Worm (Caenorhabditis elegans) whole organism, L1 larva: ENCODE results near the gene pola-1.

ENCODE experiments used
- C04F5.9 ChIP-seq: sonication (generic microtip); optimal IDR thresholded peaks from 2 replicates; lab custom pipeline; 2016; ENCODE audit warnings: missing genetic modification characterization, missing compliant biosample characterization
- C16A3.4 ChIP-seq: fragments of 150-350 bp; optimal IDR thresholded peaks from 2 replicates; lab custom pipeline; 2014; ENCODE audit warnings: missing biosample characterization, missing genetic modification characterization
- F16B12.6 ChIP-seq: fragments of 150-350 bp; optimal IDR thresholded peaks from 2 replicates; lab custom pipeline; 2014; ENCODE audit warnings: missing biosample characterization, missing genetic modification characterization
- aha-1 ChIP-seq: fragments of 150-350 bp; optimal IDR thresholded peaks from 2 replicates; lab custom pipeline; 2014; ENCODE audit warnings: missing biosample characterization, missing genetic modification characterization
- alr-1 ChIP-seq: fragments of 200-800 bp; sonication (Bioruptor generic); optimal IDR thresholded peaks from 2 replicates; lab custom pipeline; 2018; ENCODE audit warnings: borderline replicate concordance, mild to moderate bottlenecking, missing genetic modification characterization, missing compliant biosample characterization
- aly-2 ChIP-seq: fragments of 150-350 bp; optimal IDR thresholded peaks from 2 replicates; lab custom pipeline; 2014; ENCODE audit warnings: missing biosample characterization, missing genetic modification characterization
- ama-1 ChIP-seq: fragments of 150-350 bp; optimal IDR thresholded peaks from 2 replicates; lab custom pipeline; 2014
- blmp-1 ChIP-seq: fragments of 150-350 bp; optimal IDR thresholded peaks from 2 replicates; lab custom pipeline; 2014; ENCODE audit warnings: missing biosample characterization, missing genetic modification characterization
- ceh-63 ChIP-seq: fragments of 200-800 bp; sonication (Bioruptor generic); optimal IDR thresholded peaks from 2 replicates; lab custom pipeline; 2018; ENCODE audit warnings: mild to moderate bottlenecking, missing genetic modification characterization, missing compliant biosample characterization
- ceh-8 ChIP-seq: fragments of 200-800 bp; sonication (Bioruptor generic); optimal IDR thresholded peaks from 2 replicates; lab custom pipeline; 2018; ENCODE audit warnings: mild to moderate bottlenecking, missing genetic modification characterization, moderate library complexity, missing compliant biosample characterization
- ceh-88 ChIP-seq: fragments of 200-800 bp; sonication (Bioruptor generic); IDR thresholded peaks from 2 replicates; pipeline ENCODE4 v1.3.6; 2022; ENCODE audit warnings: missing genetic modification characterization, missing compliant biosample characterization
- egl-13 ChIP-seq: sonication (generic microtip); optimal IDR thresholded peaks from 2 replicates; lab custom pipeline; 2016; ENCODE audit warnings: missing genotype, missing genetic modification reagents, missing genetic modification characterization, missing compliant biosample characterization
- elt-2 ChIP-seq: sonication (generic microtip); optimal IDR thresholded peaks from 2 replicates; lab custom pipeline; 2016; ENCODE audit warnings: missing genetic modification characterization, mild to moderate bottlenecking, inconsistent platforms, missing compliant biosample characterization, missing genetic modification reagents
- fkh-8 ChIP-seq: sonication (generic microtip); optimal IDR thresholded peaks from 2 replicates; lab custom pipeline; 2016; ENCODE audit warnings: mild to moderate bottlenecking, missing genetic modification characterization, missing compliant biosample characterization
- grh-1 ChIP-seq: fragments of 200-800 bp; sonication (Bioruptor generic); IDR thresholded peaks from 2 replicates; pipeline ENCODE4 v1.3.6; 2022; ENCODE audit warnings: missing genetic modification reagents, missing genetic modification characterization, missing compliant biosample characterization
- hlh-17 ChIP-seq: fragments of 200-800 bp; sonication (Bioruptor generic); optimal IDR thresholded peaks from 2 replicates; lab custom pipeline; 2018; ENCODE audit warnings: missing genetic modification characterization, mild to moderate bottlenecking, missing compliant biosample characterization, moderate library complexity, borderline replicate concordance
- hlh-4 ChIP-seq: sonication (generic microtip); optimal IDR thresholded peaks from 2 replicates; lab custom pipeline; 2016; ENCODE audit warnings: mild to moderate bottlenecking, missing genetic modification characterization, missing compliant biosample characterization
- hpl-2 ChIP-seq: fragments of 150-350 bp; optimal IDR thresholded peaks from 2 replicates; lab custom pipeline; 2014; ENCODE audit warnings: missing biosample characterization, missing genetic modification reagents, missing genetic modification characterization
- irx-1 ChIP-seq: sonication (generic microtip); optimal IDR thresholded peaks from 2 replicates; lab custom pipeline; 2016; ENCODE audit warnings: missing genetic modification characterization, missing compliant biosample characterization
- isw-1 ChIP-seq: fragments of 200-800 bp; sonication (Bioruptor generic); IDR thresholded peaks from 2 replicates; pipeline ENCODE4 v1.3.6; 2022; ENCODE audit warnings: missing genetic modification characterization, missing compliant biosample characterization
- jun-1 ChIP-seq: fragments of 150-350 bp; optimal IDR thresholded peaks from 2 replicates; lab custom pipeline; 2014; ENCODE audit warnings: missing biosample characterization, missing genetic modification reagents, missing genetic modification characterization
- lin-13 ChIP-seq: fragments of 150-350 bp; optimal IDR thresholded peaks from 2 replicates; lab custom pipeline; 2014; ENCODE audit warnings: missing biosample characterization, missing genetic modification reagents, missing genetic modification characterization
- lin-14 ChIP-seq: fragments of 200-800 bp; sonication (Bioruptor generic); optimal IDR thresholded peaks from 2 replicates; lab custom pipeline; 2018; ENCODE audit warnings: mild to moderate bottlenecking, missing genetic modification characterization, moderate library complexity, missing compliant biosample characterization
- lin-15B ChIP-seq: fragments of 150-350 bp; sonication (generic microtip); optimal IDR thresholded peaks from 3 replicates; lab custom pipeline; 2014; ENCODE audit warnings: missing biosample characterization, missing genetic modification characterization
- lin-35 ChIP-seq, 2 experiments: fragments of 150-350 bp; optimal IDR thresholded peaks; 2 replicates each; lab custom pipeline; 2014; ENCODE audit warnings: missing biosample characterization in 2 of 2, missing genetic modification characterization in 2 of 2, missing genetic modification reagents in 2 of 2
- lin-39 ChIP-seq: fragments of 150-350 bp; optimal IDR thresholded peaks from 2 replicates; lab custom pipeline; 2014; ENCODE audit warnings: missing biosample characterization, missing genetic modification reagents, missing genetic modification characterization
- mab-9 ChIP-seq: fragments of 200-800 bp; sonication (Bioruptor generic); IDR thresholded peaks from 2 replicates; pipeline ENCODE4 v1.3.6; 2022; ENCODE audit warnings: missing genetic modification reagents, missing genetic modification characterization, missing compliant biosample characterization
- mef-2 ChIP-seq: fragments of 150-350 bp; optimal IDR thresholded peaks from 2 replicates; lab custom pipeline; 2014; ENCODE audit warnings: missing biosample characterization, missing genetic modification characterization
- mep-1 ChIP-seq: fragments of 150-350 bp; optimal IDR thresholded peaks from 2 replicates; lab custom pipeline; 2014; ENCODE audit warnings: missing biosample characterization, missing genetic modification characterization
- nhr-19 ChIP-seq: fragments of 200-800 bp; sonication (Bioruptor generic); conservative IDR thresholded peaks from 2 replicates; pipeline ENCODE4 v1.3.6; 2022; ENCODE audit warnings: missing genetic modification characterization, missing compliant biosample characterization
- nhr-20 ChIP-seq: sonication (generic microtip); optimal IDR thresholded peaks from 2 replicates; lab custom pipeline; 2016; ENCODE audit warnings: mild to moderate bottlenecking, missing genetic modification characterization, missing compliant biosample characterization
- nhr-237 ChIP-seq: fragments of 150-350 bp; optimal IDR thresholded peaks from 2 replicates; lab custom pipeline; 2014; ENCODE audit warnings: missing biosample characterization, missing genetic modification characterization
- nhr-47 ChIP-seq: sonication (generic microtip); optimal IDR thresholded peaks from 2 replicates; lab custom pipeline; 2016; ENCODE audit warnings: mild to moderate bottlenecking, missing genetic modification characterization, moderate library complexity, missing compliant biosample characterization
- nhr-71 ChIP-seq: sonication (generic microtip); optimal IDR thresholded peaks from 2 replicates; lab custom pipeline; 2016; ENCODE audit warnings: mild to moderate bottlenecking, missing genetic modification characterization, moderate library complexity, missing compliant biosample characterization
- nhr-76 ChIP-seq: sonication (generic microtip); optimal IDR thresholded peaks from 2 replicates; lab custom pipeline; 2017; ENCODE audit warnings: missing biosample characterization, missing genetic modification characterization
- nhr-77 ChIP-seq: fragments of 150-350 bp; optimal IDR thresholded peaks from 2 replicates; lab custom pipeline; 2014; ENCODE audit warnings: missing biosample characterization, missing genetic modification characterization
- nhr-84 ChIP-seq: sonication (generic microtip); optimal IDR thresholded peaks from 2 replicates; lab custom pipeline; 2017; ENCODE audit warnings: missing biosample characterization, missing genetic modification characterization
- pag-3 ChIP-seq: sonication (generic microtip); optimal IDR thresholded peaks from 2 replicates; lab custom pipeline; 2017; ENCODE audit warnings: missing genetic modification characterization, mild to moderate bottlenecking, missing compliant biosample characterization, antibody characterized with exemption, borderline replicate concordance; ENCODE audit not compliant: insufficient read depth
- pqm-1 ChIP-seq: sonication (generic microtip); optimal IDR thresholded peaks from 3 replicates; lab custom pipeline; 2017; ENCODE audit warnings: missing biosample characterization, missing genetic modification characterization
- snpc-4 ChIP-seq: fragments of 150-350 bp; optimal IDR thresholded peaks from 2 replicates; lab custom pipeline; 2014; ENCODE audit warnings: missing biosample characterization, missing genetic modification characterization
- snu-23 ChIP-seq: sonication (generic microtip); optimal IDR thresholded peaks from 2 replicates; lab custom pipeline; 2016; ENCODE audit warnings: missing genetic modification characterization, missing compliant biosample characterization
- sptf-1 ChIP-seq: fragments of 150-350 bp; optimal IDR thresholded peaks from 2 replicates; lab custom pipeline; 2014; ENCODE audit warnings: missing biosample characterization, missing genetic modification characterization
- sup-37 ChIP-seq: fragments of 200-800 bp; sonication (Bioruptor generic); optimal IDR thresholded peaks from 2 replicates; lab custom pipeline; 2018; ENCODE audit warnings: mild to moderate bottlenecking, missing genetic modification characterization, missing compliant biosample characterization
- tlp-1 ChIP-seq: fragments of 150-350 bp; optimal IDR thresholded peaks from 2 replicates; lab custom pipeline; 2014; ENCODE audit warnings: missing biosample characterization, missing genetic modification characterization
- unc-130 ChIP-seq: fragments of 150-350 bp; optimal IDR thresholded peaks from 2 replicates; lab custom pipeline; 2017; ENCODE audit warnings: missing biosample characterization, missing genetic modification characterization, inconsistent platforms
- unc-30 ChIP-seq: sonication (generic microtip); optimal IDR thresholded peaks from 2 replicates; lab custom pipeline; 2017; ENCODE audit warnings: missing biosample characterization, missing genetic modification characterization
- unc-98 ChIP-seq: fragments of 200-800 bp; sonication (Bioruptor generic); IDR thresholded peaks from 2 replicates; pipeline ENCODE4 v1.3.6; 2022; ENCODE audit warnings: missing genetic modification characterization, missing compliant biosample characterization
- vab-15 ChIP-seq: sonication (generic microtip); optimal IDR thresholded peaks from 2 replicates; lab custom pipeline; 2017; ENCODE audit warnings: missing genotype, mild to moderate bottlenecking, missing genetic modification characterization, missing compliant biosample characterization
- xbp-1 ChIP-seq: sonication (generic microtip); optimal IDR thresholded peaks from 2 replicates; lab custom pipeline; 2016; ENCODE audit warnings: missing genetic modification characterization, missing compliant biosample characterization
- zag-1 ChIP-seq: fragments of 150-350 bp; optimal IDR thresholded peaks from 2 replicates; lab custom pipeline; 2014; ENCODE audit warnings: missing biosample characterization, missing genetic modification characterization
- zip-4 ChIP-seq: fragments of 200-800 bp; sonication (Bioruptor generic); optimal IDR thresholded peaks from 2 replicates; lab custom pipeline; 2018; ENCODE audit warnings: mild to moderate bottlenecking, missing genetic modification characterization, moderate library complexity, missing compliant biosample characterization
- ztf-4 ChIP-seq: fragments of 150-350 bp; optimal IDR thresholded peaks from 2 replicates; lab custom pipeline; 2014; ENCODE audit warnings: missing biosample characterization, missing genetic modification characterization

The pola-1 gene

DNA sequence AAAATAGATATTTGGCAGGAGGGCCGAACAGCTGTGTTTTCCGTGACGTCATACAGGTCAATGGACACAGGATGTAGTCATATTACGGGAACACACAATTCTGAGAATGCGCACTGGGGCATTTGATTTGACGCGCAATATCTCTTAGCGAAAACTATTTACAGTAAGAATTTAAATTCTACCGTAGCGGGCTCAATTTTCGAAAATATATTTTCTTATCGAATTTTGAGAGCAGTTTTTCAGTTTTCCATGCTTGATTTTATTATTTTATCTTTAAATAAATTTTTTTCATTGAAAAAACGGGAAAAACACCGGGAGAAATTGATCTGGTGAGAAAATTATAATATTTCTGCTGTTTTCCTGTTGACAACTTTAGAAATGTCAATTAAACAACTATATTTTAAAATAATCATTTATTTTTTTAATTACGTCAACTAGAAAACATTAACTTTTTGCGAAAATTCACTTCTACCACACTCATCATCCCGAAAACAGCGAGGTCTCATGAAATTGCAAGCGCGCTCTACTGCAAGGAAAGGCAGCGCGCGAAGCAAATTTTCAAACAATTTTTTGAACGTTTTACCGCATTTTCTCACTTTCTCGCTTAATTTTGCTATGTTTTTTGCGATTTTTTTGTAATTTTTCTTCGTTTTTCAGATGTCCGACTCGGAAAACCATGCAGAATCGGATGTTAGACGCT, at the start of gene pola-1, which contains the start of gene Y47D3A.1:
pola-1 (plus strand) TSS at position 658 of the 700 bp plus-strand sequence.
Y47D3A.1 (minus strand) TSS at position 51 of the 700 bp plus-strand sequence.
- peak; percentile 91 for TF ChIP-seq lin-15B (tag; lab: Kevin White, UChicago)
- TF ChIP-seq alr-1, result peak; percentile 74
- TF ChIP-seq sptf-1 (tag; lab: Kevin White, UChicago), result no peak
- no peak for TF ChIP-seq aha-1 (tag; lab: Kevin White, UChicago)
- TF ChIP-seq fkh-8 (tag; lab: Kevin White, UChicago), result peak; percentile 89
- peak; percentile 82 for TF ChIP-seq isw-1 (GFP tag; lab: Robert Waterston, UW)
- no peak for TF ChIP-seq zip-4 (GFP tag; lab: Kevin White, UChicago)
- peak; percentile 30; the same call in 1 of the 2 replicates for TF ChIP-seq ceh-88 (GFP tag; lab: Robert Waterston, UW)
- TF ChIP-seq mab-9, result peak; percentile 44; the same call in 1 of the 2 replicates
- TF ChIP-seq tlp-1 (tag; lab: Kevin White, UChicago), result no peak
- TF ChIP-seq nhr-20, result peak; percentile 79
- peak; percentile 36 for TF ChIP-seq vab-15 (tag; lab: Kevin White, UChicago)
- peak; percentile 19 for TF ChIP-seq zag-1 (tag; lab: Kevin White, UChicago)
- TF ChIP-seq snpc-4, result peak; percentile 57
- TF ChIP-seq sup-37 (GFP tag; lab: Kevin White, UChicago), result no peak
- TF ChIP-seq pag-3, result no peak
- no peak for TF ChIP-seq lin-14 (GFP tag; lab: Kevin White, UChicago)
- peak; percentile 40 for TF ChIP-seq nhr-77 (tag; lab: Kevin White, UChicago)
- TF ChIP-seq nhr-71 (tag; lab: Kevin White, UChicago), result peak; percentile 87
- no peak for TF ChIP-seq pqm-1 (tag; lab: Kevin White, UChicago)
- TF ChIP-seq nhr-76 (tag; lab: Kevin White, UChicago), result no peak
- TF ChIP-seq mep-1 (tag; lab: Kevin White, UChicago), result peak; percentile 86
- no peak for TF ChIP-seq hlh-17 (GFP tag; lab: Kevin White, UChicago)
- peak; percentile 67 for TF ChIP-seq F16B12.6
- TF ChIP-seq lin-39 (tag; lab: Kevin White, UChicago), result peak; percentile 8
- TF ChIP-seq snu-23 (GFP tag; lab: Kevin White, UChicago), result peak; percentile 83
- no peak for TF ChIP-seq hpl-2 (GFP tag; lab: Kevin White, UChicago)
- peak; percentile 68 for TF ChIP-seq egl-13 (tag; lab: Kevin White, UChicago)
- TF ChIP-seq grh-1 (GFP tag; lab: Robert Waterston, UW), result 0 out of 2 replicates have a peak, but pooled peaks have one; percentile 12
- peak; percentile 46 for TF ChIP-seq aly-2
- TF ChIP-seq mef-2, result no peak
- peak; percentile 74 for TF ChIP-seq nhr-19 (GFP tag; lab: Robert Waterston, UW)
- TF ChIP-seq ama-1, result no peak
- no peak for TF ChIP-seq unc-30 (tag; lab: Kevin White, UChicago)
- TF ChIP-seq jun-1 (tag; lab: Kevin White, UChicago), result peak; percentile 52
- no peak for TF ChIP-seq ztf-4 (tag; lab: Kevin White, UChicago)
- peak; percentile 86 for TF ChIP-seq nhr-47
- TF ChIP-seq ceh-8 (GFP tag; lab: Kevin White, UChicago), result no peak
- peak; percentile 70 for TF ChIP-seq blmp-1 (tag; lab: Kevin White, UChicago)
- TF ChIP-seq elt-2 (tag; lab: Kevin White, UChicago), result peak; percentile 44
- peak; percentile 79 for TF ChIP-seq unc-130 (tag; lab: Kevin White, UChicago)
- peak; percentile 69 for TF ChIP-seq nhr-237 (tag; lab: Kevin White, UChicago)
- TF ChIP-seq lin-13 (GFP tag; lab: Kevin White, UChicago), result peak; percentile 77
- TF ChIP-seq hlh-4 (tag; lab: Kevin White, UChicago), result no peak
- peak; percentile 50 for TF ChIP-seq irx-1 (tag; lab: Kevin White, UChicago)
- TF ChIP-seq lin-35 (GFP tag; optimal IDR thresholded peaks at IDR 0.05; lab: Kevin White, UChicago), result peak; percentile 92 to 97
- TF ChIP-seq C04F5.9 (tag; lab: Kevin White, UChicago), result peak; percentile 49
- no peak; the same call in 1 of the 2 replicates for TF ChIP-seq unc-98
- no peak for TF ChIP-seq ceh-63 (GFP tag; lab: Kevin White, UChicago)
- no peak for TF ChIP-seq nhr-84 (tag; lab: Kevin White, UChicago)
- TF ChIP-seq xbp-1 (tag; lab: Kevin White, UChicago), result peak; percentile 66
- peak; percentile 90 for TF ChIP-seq C16A3.4
